Fruit fly (Drosophila melanogaster) whole organism: ENCODE data around the gene mRpL14.

Source experiments
- CG8478 ChIP-seq: fragments of >200 bp; optimal IDR thresholded peaks from 2 replicates; lab custom pipeline; 2018; ENCODE audit warnings: inconsistent platforms
- EcR ChIP-seq, 2 experiments: fragments of >200 bp; optimal IDR thresholded peaks; 2 replicates each; lab custom pipeline; 2017; ENCODE audit warnings: missing biosample characterization in 2 of 2, missing genetic modification characterization in 2 of 2, missing genetic modification reagents in 2 of 2

DNA sequence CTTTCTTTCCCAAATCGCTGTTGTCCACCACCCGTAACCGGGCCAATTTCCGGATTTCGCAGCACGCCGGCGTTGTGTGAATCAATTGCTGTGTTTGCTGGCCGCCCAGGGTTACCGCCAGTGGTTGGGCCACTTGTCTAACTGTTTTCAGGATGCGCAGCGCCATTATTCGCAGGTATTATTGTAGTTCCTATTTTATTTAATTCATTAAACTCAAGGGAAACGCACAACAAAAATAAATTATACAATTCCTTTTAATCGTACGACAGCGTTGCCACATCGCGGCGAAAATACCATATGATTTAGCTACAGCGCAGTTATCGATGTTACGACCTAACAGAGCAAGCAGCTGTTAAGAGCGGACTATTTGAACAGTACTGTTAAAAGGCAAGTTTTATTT, at the start of gene mRpL14:
- no peak for TF ChIP-seq EcR (GFP tag; optimal IDR thresholded peaks at IDR 0.05; lab: Kevin White, UChicago)
- TF ChIP-seq CG8478, result no peak
